Fruit fly (Drosophila melanogaster): ENCODE data around the gene GMF.

GMF gene

DNA sequence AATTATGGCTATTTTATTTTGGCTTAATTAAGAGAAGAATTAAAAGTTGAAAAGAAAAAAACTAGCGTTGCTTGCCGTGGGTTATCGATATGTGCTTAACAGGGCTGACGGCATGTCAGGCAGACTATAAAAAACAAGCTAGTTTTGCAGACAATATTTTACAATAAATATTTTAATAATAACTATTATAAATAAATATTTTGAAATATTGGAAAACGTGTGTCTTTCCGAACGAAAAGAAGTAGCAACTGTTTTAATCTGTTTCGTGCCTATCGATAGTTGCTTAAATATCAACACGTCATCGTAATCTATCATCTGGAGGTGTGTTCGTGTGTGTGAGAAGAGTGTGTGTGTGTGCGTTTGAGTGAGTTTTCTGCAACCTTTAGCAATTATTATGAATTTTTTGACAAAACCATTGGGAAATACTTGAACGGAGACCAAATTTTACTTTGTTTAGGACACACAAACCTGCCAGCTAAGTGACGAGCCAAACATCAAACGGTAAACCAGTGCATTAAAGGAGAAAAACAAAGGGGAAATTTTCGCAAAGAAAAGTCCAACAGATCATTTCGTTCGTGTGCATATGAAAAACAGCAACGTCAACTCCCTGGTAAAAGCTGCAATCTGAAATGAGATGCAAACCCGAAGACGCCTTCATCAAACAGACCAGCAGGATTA, 4.4 kb upstream of the GMF start, which contains the start of the genes CG5861 and Syx5 (continued):
- TF ChIP-seq Bgb (GFP tag; IDR thresholded peaks at IDR 0.05; ENCODE audit: partially characterized antibody) (peak; percentile 83), CG10321 (GFP tag; IDR thresholded peaks at IDR 0.05) (no peak), cato (GFP tag; optimal IDR thresholded peaks at IDR 0.05; ENCODE audit: borderline replicate concordance) (no peak), lmd (GFP tag; IDR thresholded peaks at IDR 0.05) (peak; percentile 52; the same call in 1 of the 2 replicates), ro (GFP tag; IDR thresholded peaks at IDR 0.05) (no peak), CG10565 (GFP tag; optimal IDR thresholded peaks at IDR 0.05) (no peak), bowl (GFP tag; IDR thresholded peaks at IDR 0.05) (no peak)

DNA sequence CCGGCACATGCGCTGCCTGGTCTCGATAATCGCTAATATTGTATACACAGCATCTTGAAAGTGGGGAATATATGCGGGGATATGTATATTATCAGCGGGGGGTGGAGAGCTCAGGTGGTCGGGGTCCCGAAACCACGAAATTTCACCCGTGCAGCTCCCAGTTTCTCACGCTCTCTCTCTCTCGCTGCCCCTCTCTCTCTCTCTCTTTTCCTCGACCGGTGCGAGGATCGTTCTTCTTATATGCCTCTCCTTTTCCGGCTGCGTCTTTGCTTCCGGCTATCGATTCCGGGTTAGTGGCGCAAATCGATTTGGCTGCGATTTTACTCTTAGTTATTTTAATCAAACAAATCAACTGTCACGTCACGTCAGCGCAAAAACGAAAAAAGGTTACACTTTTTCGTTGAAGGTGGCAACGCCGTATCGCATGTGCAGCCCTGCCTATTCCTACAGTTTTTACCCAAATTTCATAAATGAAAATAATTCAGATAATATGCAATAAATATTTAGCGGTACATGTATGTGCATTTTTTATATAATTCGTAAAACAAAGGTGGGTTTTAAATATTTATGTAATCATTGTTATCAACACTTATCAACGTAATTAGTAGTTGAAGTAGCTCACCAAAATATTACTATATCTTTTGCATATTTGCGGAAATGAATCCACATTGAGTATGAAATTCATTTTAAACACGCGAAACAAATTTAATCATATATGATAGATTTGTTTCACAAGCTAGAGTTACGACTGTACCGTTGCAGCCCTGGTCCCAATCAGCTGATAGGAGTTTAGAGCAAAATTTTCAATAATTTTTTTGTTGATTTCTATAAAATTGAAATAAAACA, 3.1 kb downstream of the GMF start, which contains the start of the genes heix and CG17328:
heix (minus strand) TSS at position 393 of the 846 bp plus-strand sequence.
CG17328 (plus strand) TSS at position 478 of the 846 bp plus-strand sequence.
- TF ChIP-seq Atf6 (GFP tag; IDR thresholded peaks at IDR 0.05) (peak; percentile 43; the same call in 1 of the 2 replicates), gce (GFP tag; IDR thresholded peaks at IDR 0.05) (no peak), CG9437 (GFP tag; optimal IDR thresholded peaks at IDR 0.05) (peak; percentile 92), CG2199 (GFP tag; IDR thresholded peaks at IDR 0.05) (peak; percentile 55; the same call in 1 of the 3 replicates), pita (GFP tag; optimal IDR thresholded peaks at IDR 0.05) (no peak), bcd (GFP tag; optimal IDR thresholded peaks at IDR 0.05) (peak; percentile 74), CG2712 (tag; optimal IDR thresholded peaks at IDR 0.05) (peak; percentile 74), CG7963 (GFP tag; IDR thresholded peaks at IDR 0.05; ENCODE audit: partially characterized antibody) (no peak), stwl (tag; optimal IDR thresholded peaks at IDR 0.05) (peak; percentile 46), fd102C (GFP tag; optimal IDR thresholded peaks at IDR 0.05) (no peak), CG17912 (GFP tag; optimal IDR thresholded peaks at IDR 0.05) (peak; percentile 47), Jarid2 (GFP tag; optimal IDR thresholded peaks at IDR 0.05) (no peak), ems (GFP tag; optimal IDR thresholded peaks at IDR 0.05) (peak; percentile 52), Ets65A (GFP tag) (no peak), lola (GFP tag; optimal IDR thresholded peaks at IDR 0.05) (peak in 1 of 3 experiments; percentile 70), CG8924 (tag; optimal IDR thresholded peaks at IDR 0.05) (peak; percentile 82), pfk (GFP tag; optimal IDR thresholded peaks at IDR 0.05) (no peak), mld (GFP tag; IDR thresholded peaks at IDR 0.05; ENCODE audit: partially characterized antibody) (no peak), run (tag; optimal IDR thresholded peaks at IDR 0.05) (no peak), BtbVII (GFP tag; optimal IDR thresholded peaks at IDR 0.05) (peak; percentile 39), CG9817 (tag; optimal IDR thresholded peaks at IDR 0.05) (peak; percentile 79), jing (GFP tag; optimal IDR thresholded peaks at IDR 0.05) (no peak), CG30403 (GFP tag; optimal IDR thresholded peaks at IDR 0.05) (peak; percentile 88), zfh1 (GFP tag; IDR thresholded peaks at IDR 0.05) (peak; percentile 74), CG34422 (GFP tag; IDR thresholded peaks at IDR 0.05) (peak; percentile 60), CG13287 (GFP tag; IDR thresholded peaks at IDR 0.05; ENCODE audit: partially characterized antibody) (0 out of 2 replicates have a peak, but pooled peaks have one; percentile 28), ap (GFP tag; IDR thresholded peaks at IDR 0.05) (no peak), nerfin-2 (GFP tag; IDR thresholded peaks at IDR 0.05; ENCODE audit: partially characterized antibody) (no peak), sqz (GFP tag; optimal IDR thresholded peaks at IDR 0.05) (no peak), hkb (optimal IDR thresholded peaks at IDR 0.05) (peak; percentile 4), hkb (GFP tag; IDR thresholded peaks at IDR 0.05) (peak; percentile 37; the same call in 1 of the 2 replicates), Pdp1 (GFP tag; optimal IDR thresholded peaks at IDR 0.05) (peak; percentile 53 to 74), Hmr (GFP tag; optimal IDR thresholded peaks at IDR 0.05) (no peak), prd (optimal IDR thresholded peaks at IDR 0.05) (no peak), prd (GFP tag; IDR thresholded peaks at IDR 0.05) (peak; percentile 76), Mrtf (GFP tag; IDR thresholded peaks at IDR 0.05) (peak; percentile 53; the same call in 2 of the 3 replicates), gt (GFP tag; IDR thresholded peaks at IDR 0.05) (no peak), Bteb2 (GFP tag; optimal IDR thresholded peaks at IDR 0.05) (peak; percentile 49), Taf1 (GFP tag; IDR thresholded peaks at IDR 0.05) (peak; percentile 69; the same call in 1 of the 2 replicates)

Data from whole organism, embryonic.